Fruit fly (Drosophila melanogaster) whole organism: ENCODE measurements around the gene CG15446.

Experiments used
- CG8478 ChIP-seq: fragments of >200 bp; optimal IDR thresholded peaks from 2 replicates; lab custom pipeline; 2018; ENCODE audit warnings: inconsistent platforms
- Dll ChIP-seq: fragments of >200 bp; optimal IDR thresholded peaks from 2 replicates; lab custom pipeline; 2017
- EcR ChIP-seq, 2 experiments: fragments of >200 bp; optimal IDR thresholded peaks; 2 replicates each; lab custom pipeline; 2017; ENCODE audit warnings: missing biosample characterization in 2 of 2, missing genetic modification characterization in 2 of 2, missing genetic modification reagents in 2 of 2
- pan ChIP-seq: fragments of >200 bp; optimal IDR thresholded peaks from 2 replicates; lab custom pipeline; 2017
- psq ChIP-seq: fragments of >200 bp; optimal IDR thresholded peaks from 2 replicates; lab custom pipeline; 2017
- usp ChIP-seq: fragments of >200 bp; optimal IDR thresholded peaks from 2 replicates; lab custom pipeline; 2017; ENCODE audit warnings: missing biosample characterization, missing genetic modification characterization, mixed read lengths

The CG15446 gene

DNA sequence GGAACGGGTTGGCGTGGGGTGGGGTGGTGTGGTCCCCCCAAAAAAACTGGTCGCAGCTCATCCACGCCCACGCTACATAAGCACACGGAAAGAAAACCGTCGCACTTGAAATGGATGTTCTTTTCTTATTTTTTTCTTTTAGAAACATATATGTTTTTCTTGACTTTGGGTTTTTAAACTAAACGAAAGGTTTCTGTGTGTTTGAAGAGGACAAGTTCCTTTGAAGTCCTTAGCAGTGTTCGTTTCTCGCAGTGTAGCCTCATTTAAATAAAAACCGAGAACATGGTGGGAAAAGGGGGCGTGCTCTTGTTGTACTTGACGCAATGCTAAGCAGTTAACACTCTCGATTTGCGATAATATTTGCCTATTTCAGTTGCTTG, 27.7 kb downstream of the CG15446 start:
- no peak for TF ChIP-seq CG8478 (lab: Kevin White, UChicago)
- no peak for TF ChIP-seq psq (lab: Kevin White, UChicago)
- TF ChIP-seq usp (GFP tag; lab: Kevin White, UChicago), result no peak
- TF ChIP-seq Dll, result no peak
- TF ChIP-seq pan (lab: Kevin White, UChicago), result no peak

dm6 chrX:21073641-21074328, 28.2 kb downstream of the CG15446 start:
- TF ChIP-seq usp (GFP tag; lab: Kevin White, UChicago) (no peak), EcR (GFP tag; optimal IDR thresholded peaks at IDR 0.05; lab: Kevin White, UChicago) (no peak), pan (lab: Kevin White, UChicago) (no peak), Dll (no peak), psq (lab: Kevin White, UChicago) (no peak), CG8478 (lab: Kevin White, UChicago) (no peak)

DNA sequence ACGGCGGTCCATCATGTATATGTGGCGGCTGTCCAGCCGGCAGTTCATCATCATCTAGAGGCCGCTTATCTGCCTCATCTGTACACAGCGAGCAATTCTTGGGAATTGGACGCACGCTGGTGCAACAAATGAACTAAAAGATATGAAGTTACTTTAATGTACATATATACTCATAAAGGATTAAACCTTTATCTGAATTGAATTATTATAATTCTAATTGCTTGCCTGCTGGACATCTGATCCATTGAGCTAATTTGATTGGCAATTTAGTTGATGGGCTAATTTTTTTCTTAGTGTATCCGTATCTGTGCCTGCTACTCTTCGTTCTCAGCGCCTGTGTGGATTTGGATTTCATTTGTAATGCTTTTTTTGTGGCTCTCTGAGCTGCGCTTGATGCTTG, 29.1 kb downstream of the CG15446 start:
- TF ChIP-seq EcR (GFP tag; optimal IDR thresholded peaks at IDR 0.05; lab: Kevin White, UChicago) (peak in 1 of 2 experiments; percentile 13), psq (lab: Kevin White, UChicago) (no peak)

- TF ChIP-seq psq (lab: Kevin White, UChicago) (no peak), EcR (GFP tag; optimal IDR thresholded peaks at IDR 0.05; lab: Kevin White, UChicago) (peak; percentile 35 to 73)
These were observed 30.2 kb downstream of the CG15446 start for dm6 chrX:21071693-21072357.

DNA sequence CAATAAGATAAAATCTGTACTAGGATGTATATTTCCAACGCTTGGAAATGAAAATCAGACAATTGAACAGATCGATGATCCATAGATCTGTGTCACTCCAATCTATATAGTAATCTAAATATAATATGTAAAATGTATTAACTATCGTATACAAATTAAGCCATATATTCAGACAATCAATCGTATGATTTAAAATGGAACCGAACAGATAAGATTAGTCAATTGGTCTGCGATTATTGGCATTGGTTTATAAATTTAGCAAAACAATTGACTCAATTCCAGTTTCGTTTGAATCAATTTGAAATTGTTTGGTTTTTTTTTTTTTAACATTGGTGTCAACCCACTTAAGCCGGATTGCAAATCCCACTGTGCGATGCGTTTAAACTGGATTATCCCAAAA, 34.1 kb downstream of the CG15446 start:
- TF ChIP-seq psq (lab: Kevin White, UChicago) (no peak), CG8478 (lab: Kevin White, UChicago) (no peak), Dll (no peak), EcR (GFP tag; optimal IDR thresholded peaks at IDR 0.05; lab: Kevin White, UChicago) (no peak), usp (GFP tag; lab: Kevin White, UChicago) (no peak), pan (lab: Kevin White, UChicago) (no peak)

- TF ChIP-seq psq (lab: Kevin White, UChicago), result no peak
- no peak for TF ChIP-seq Dll
- TF ChIP-seq CG8478 (lab: Kevin White, UChicago), result no peak
- no peak for TF ChIP-seq EcR (GFP tag; optimal IDR thresholded peaks at IDR 0.05; lab: Kevin White, UChicago)
- TF ChIP-seq pan (lab: Kevin White, UChicago), result no peak
- TF ChIP-seq usp (GFP tag; lab: Kevin White, UChicago), result no peak
These were observed 34.5 kb downstream of the CG15446 start, which contains the start of gene CG32512 for dm6 chrX:21067474-21067873. TSS of gene CG32512 (minus strand) at chrX:21067540.

DNA sequence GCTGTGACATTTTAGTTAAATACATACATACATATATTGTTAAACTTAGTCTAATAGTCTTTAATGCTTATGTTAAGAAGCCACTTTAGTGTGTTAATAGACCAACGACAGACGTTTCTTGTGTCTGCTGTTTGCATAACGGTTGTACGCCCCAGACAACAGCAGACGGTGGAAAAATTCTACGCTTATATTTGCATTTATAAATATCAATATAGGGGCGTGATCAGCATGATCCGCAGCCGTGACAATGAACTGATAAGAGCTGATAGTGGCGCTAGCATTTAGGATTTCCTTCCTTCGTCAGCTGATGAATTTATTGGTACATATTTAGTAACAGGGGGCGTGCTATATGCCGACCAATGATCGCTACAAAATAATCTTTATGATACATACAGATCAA, 36.2 kb downstream of the CG15446 start:
- TF ChIP-seq psq (lab: Kevin White, UChicago) (no peak), Dll (no peak), pan (lab: Kevin White, UChicago) (no peak), EcR (GFP tag; optimal IDR thresholded peaks at IDR 0.05; lab: Kevin White, UChicago) (no peak), usp (GFP tag; lab: Kevin White, UChicago) (no peak), CG8478 (lab: Kevin White, UChicago) (no peak)

- no peak for TF ChIP-seq pan (lab: Kevin White, UChicago)
These were observed 37.1 kb downstream of the CG15446 start for dm6 chrX:21064927-21065326.

- TF ChIP-seq CG8478 (lab: Kevin White, UChicago), result peak; percentile 29
- no peak for TF ChIP-seq EcR (GFP tag; optimal IDR thresholded peaks at IDR 0.05; lab: Kevin White, UChicago)
- TF ChIP-seq pan (lab: Kevin White, UChicago), result no peak
- no peak for TF ChIP-seq psq (lab: Kevin White, UChicago)
- TF ChIP-seq usp (GFP tag; lab: Kevin White, UChicago), result no peak
These were observed 41.4 kb downstream of the CG15446 start for dm6 chrX:21060579-21060978.

- TF ChIP-seq Dll (no peak), usp (GFP tag; lab: Kevin White, UChicago) (no peak), pan (lab: Kevin White, UChicago) (no peak), EcR (GFP tag; optimal IDR thresholded peaks at IDR 0.05; lab: Kevin White, UChicago) (no peak), psq (lab: Kevin White, UChicago) (no peak)
These were observed 43.0 kb downstream of the CG15446 start for dm6 chrX:21058991-21059390.

DNA sequence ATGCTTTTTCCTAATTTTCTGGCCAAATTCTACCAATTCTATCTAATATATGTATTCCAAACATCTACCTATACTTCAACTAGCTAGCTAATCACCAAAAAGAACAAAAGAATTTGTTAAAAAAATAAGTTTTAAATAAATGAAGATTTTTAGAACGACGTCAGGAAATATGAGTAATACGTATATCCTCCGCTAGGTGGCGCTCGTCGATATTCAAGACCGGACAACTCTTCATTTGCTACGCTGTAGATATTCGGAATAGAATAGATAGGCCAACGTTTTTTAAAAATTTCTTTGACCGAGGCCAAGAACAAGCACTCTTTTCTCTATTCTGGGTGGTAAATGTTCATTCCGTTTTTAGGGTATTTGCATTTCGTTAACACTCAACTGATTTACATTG, 43.6 kb downstream of the CG15446 start:
- TF ChIP-seq CG8478 (lab: Kevin White, UChicago) (no peak), pan (lab: Kevin White, UChicago) (no peak), Dll (no peak), psq (lab: Kevin White, UChicago) (no peak), usp (GFP tag; lab: Kevin White, UChicago) (no peak), EcR (GFP tag; optimal IDR thresholded peaks at IDR 0.05; lab: Kevin White, UChicago) (no peak)

DNA sequence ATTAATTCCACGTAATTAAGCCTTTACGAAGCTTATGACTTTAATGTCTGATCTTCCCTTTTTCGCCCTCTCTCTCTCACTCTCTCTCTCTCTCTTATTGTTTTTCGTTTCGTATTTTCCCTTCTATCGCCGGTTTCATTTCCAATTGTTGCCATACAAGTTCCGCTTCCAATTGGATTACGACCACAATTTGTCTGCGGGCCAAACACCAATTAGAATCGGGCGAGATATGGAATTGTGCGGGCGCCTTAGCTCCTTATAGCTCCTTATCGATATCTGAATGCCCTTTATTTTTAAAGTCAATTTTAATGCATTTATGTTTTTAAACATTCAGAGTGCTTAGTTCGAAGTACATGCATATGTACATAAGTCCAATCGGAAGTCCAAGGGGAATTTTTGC, 45.3 kb downstream of the CG15446 start:
- TF ChIP-seq usp (GFP tag; lab: Kevin White, UChicago), result no peak
- TF ChIP-seq Dll, result no peak
- no peak for TF ChIP-seq psq (lab: Kevin White, UChicago)
- no peak for TF ChIP-seq pan (lab: Kevin White, UChicago)
- no peak for TF ChIP-seq EcR (GFP tag; optimal IDR thresholded peaks at IDR 0.05; lab: Kevin White, UChicago)
- no peak for TF ChIP-seq CG8478 (lab: Kevin White, UChicago)
